Fruit fly (Drosophila melanogaster) whole organism, embryonic: ENCODE data around the gene scyl.

Source experiments
- Ada2b ChIP-seq: fragments of 200-800 bp; sonication (Bioruptor generic); IDR thresholded peaks from 2 replicates; pipeline ENCODE4 v1.3.6; 2022; ENCODE audit warnings: missing biosample characterization, missing genetic modification characterization
- B-H2 ChIP-seq: fragments of 200-800 bp; sonication (Bioruptor generic); optimal IDR thresholded peaks from 2 replicates; lab custom pipeline; 2018; ENCODE audit warnings: missing biosample characterization, mild to moderate bottlenecking, missing genetic modification characterization
- CG11085 ChIP-seq: fragments of 200-800 bp; sonication (Bioruptor generic); IDR thresholded peaks from 2 replicates; pipeline ENCODE4 v1.3.6; 2022; ENCODE audit warnings: missing biosample characterization, missing genetic modification characterization
- CG11247 ChIP-seq: fragments of 200-800 bp; sonication (Bioruptor generic); IDR thresholded peaks from 2 replicates; pipeline ENCODE4 v1.3.6; 2022; ENCODE audit warnings: missing biosample characterization, missing genetic modification characterization
- CG11723 ChIP-seq: fragments of 200-800 bp; sonication (Bioruptor generic); optimal IDR thresholded peaks from 2 replicates; lab custom pipeline; 2017; ENCODE audit warnings: missing biosample characterization, mild to moderate bottlenecking, missing genetic modification characterization
- CG12219 ChIP-seq: fragments of 200-800 bp; sonication (Bioruptor generic); optimal IDR thresholded peaks from 3 replicates; lab custom pipeline; 2018; ENCODE audit warnings: missing biosample characterization, mild to moderate bottlenecking, missing genetic modification characterization
- CG12299 ChIP-seq: fragments of 200-800 bp; sonication (Bioruptor generic); optimal IDR thresholded peaks from 2 replicates; lab custom pipeline; 2018; ENCODE audit warnings: missing biosample characterization, mild to moderate bottlenecking, missing genetic modification characterization
- CG13424 ChIP-seq: fragments of 200-800 bp; sonication (Bioruptor generic); optimal IDR thresholded peaks from 2 replicates; lab custom pipeline; 2019; ENCODE audit warnings: missing biosample characterization, mild to moderate bottlenecking, missing genetic modification characterization, moderate library complexity
- CG15073 ChIP-seq: fragments of 200-800 bp; sonication (Bioruptor generic); optimal IDR thresholded peaks from 2 replicates; lab custom pipeline; 2016; ENCODE audit warnings: missing biosample characterization, missing genetic modification characterization
- CG15601 ChIP-seq: fragments of 200-800 bp; sonication (Bioruptor generic); optimal IDR thresholded peaks from 3 replicates; lab custom pipeline; 2019; ENCODE audit warnings: missing biosample characterization, mild to moderate bottlenecking, missing genetic modification characterization, moderate library complexity
- CG1603 ChIP-seq: fragments of 200-800 bp; sonication (Bioruptor generic); optimal IDR thresholded peaks from 2 replicates; lab custom pipeline; 2019; ENCODE audit warnings: missing biosample characterization, mild to moderate bottlenecking, missing genetic modification characterization, moderate library complexity
- CG16815 ChIP-seq: fragments of 200-800 bp; sonication (Bioruptor generic); optimal IDR thresholded peaks from 3 replicates; lab custom pipeline; 2017; ENCODE audit warnings: missing biosample characterization, mild to moderate bottlenecking, missing genetic modification characterization
- CG2199 ChIP-seq: fragments of 200-800 bp; sonication (Bioruptor generic); IDR thresholded peaks from 3 replicates; pipeline ENCODE4 v1.3.6; 2022; ENCODE audit warnings: missing biosample characterization, missing genetic modification characterization
- CG3281 ChIP-seq: fragments of 200-800 bp; sonication (Bioruptor generic); optimal IDR thresholded peaks from 3 replicates; lab custom pipeline; 2017; ENCODE audit warnings: missing biosample characterization, mild to moderate bottlenecking, missing genetic modification characterization
- CG3407 ChIP-seq: fragments of 200-800 bp; sonication (Bioruptor generic); optimal IDR thresholded peaks from 2 replicates; lab custom pipeline; 2018; ENCODE audit warnings: missing biosample characterization, mild to moderate bottlenecking, missing genetic modification characterization
- CG34422 ChIP-seq: fragments of 200-800 bp; sonication (Bioruptor generic); IDR thresholded peaks from 3 replicates; pipeline ENCODE4 v1.3.6; 2022; ENCODE audit warnings: missing biosample characterization, missing genetic modification characterization
- CG4282 ChIP-seq: fragments of 200-800 bp; sonication (Bioruptor generic); optimal IDR thresholded peaks from 2 replicates; lab custom pipeline; 2016; ENCODE audit warnings: missing biosample characterization, missing genetic modification characterization
- CG6272 ChIP-seq: fragments of 200-800 bp; sonication (Bioruptor generic); IDR thresholded peaks from 2 replicates; pipeline ENCODE4 v1.3.6; 2022; ENCODE audit warnings: missing biosample characterization, missing genetic modification characterization
- CG9817 ChIP-seq: fragments of 200-800 bp; sonication (Bioruptor generic); optimal IDR thresholded peaks from 2 replicates; lab custom pipeline; 2018; ENCODE audit warnings: missing biosample characterization, mild to moderate bottlenecking, missing genetic modification characterization, moderate library complexity
- D19A ChIP-seq: fragments of 200-800 bp; optimal IDR thresholded peaks from 3 replicates; lab custom pipeline; 2019; ENCODE audit warnings: missing biosample characterization, mild to moderate bottlenecking, missing genetic modification characterization, moderate library complexity
- Dbx ChIP-seq: fragments of 200-800 bp; sonication (Bioruptor generic); IDR thresholded peaks from 3 replicates; pipeline ENCODE4 v1.3.6; 2022; ENCODE audit warnings: missing biosample characterization, missing genetic modification characterization
- Dip2 ChIP-seq: fragments of 200-800 bp; sonication (Bioruptor generic); IDR thresholded peaks from 2 replicates; pipeline ENCODE4 v1.3.6; 2022; ENCODE audit warnings: missing biosample characterization, missing genetic modification characterization
- Doc3 ChIP-seq: fragments of 200-800 bp; sonication (Bioruptor generic); IDR thresholded peaks from 3 replicates; pipeline ENCODE4 v1.3.6; 2022; ENCODE audit warnings: missing biosample characterization, missing genetic modification characterization; ENCODE audit not compliant: partially characterized antibody
- Eip74EF ChIP-seq, 2 experiments: fragments of 200-800 bp in 1 of 2; fragments of >200 bp in 1 of 2; sonication (Bioruptor generic) in 1 of 2; optimal IDR thresholded peaks; 2 replicates each; lab custom pipeline; 2017 to 2019; ENCODE audit warnings: missing biosample characterization in 2 of 2, missing genetic modification characterization in 2 of 2, mild to moderate bottlenecking in 1 of 2, moderate library complexity in 1 of 2
- HLH4C ChIP-seq: fragments of 200-800 bp; sonication (Bioruptor generic); IDR thresholded peaks from 3 replicates; pipeline ENCODE4 v1.3.6; 2022; ENCODE audit warnings: missing biosample characterization, missing genetic modification characterization; ENCODE audit not compliant: partially characterized antibody
- HLHmδ ChIP-seq: fragments of 200-800 bp; sonication (Bioruptor generic); optimal IDR thresholded peaks from 2 replicates; lab custom pipeline; 2018; ENCODE audit warnings: missing biosample characterization, mild to moderate bottlenecking, missing genetic modification characterization, moderate library complexity
- Hand ChIP-seq: fragments of 200-800 bp; sonication (Bioruptor generic); optimal IDR thresholded peaks from 2 replicates; lab custom pipeline; 2017; ENCODE audit warnings: mild to moderate bottlenecking, missing biosample characterization, missing genetic modification reagents, missing genetic modification characterization
- MBD-R2 ChIP-seq: fragments of 200-800 bp; sonication (Bioruptor generic); IDR thresholded peaks from 2 replicates; pipeline ENCODE4 v1.3.6; 2022; ENCODE audit warnings: missing biosample characterization, missing genetic modification characterization
- Meics ChIP-seq: fragments of 200-800 bp; sonication (Bioruptor generic); optimal IDR thresholded peaks from 2 replicates; lab custom pipeline; 2017; ENCODE audit warnings: missing biosample characterization, mild to moderate bottlenecking, missing genetic modification characterization
- NC2β ChIP-seq: fragments of 200-800 bp; sonication (Bioruptor generic); optimal IDR thresholded peaks from 2 replicates; lab custom pipeline; 2016; ENCODE audit warnings: missing biosample characterization, missing genetic modification characterization
- PHDP ChIP-seq: fragments of 200-800 bp; sonication (Bioruptor generic); optimal IDR thresholded peaks from 3 replicates; lab custom pipeline; 2018; ENCODE audit warnings: missing biosample characterization, mild to moderate bottlenecking, missing genetic modification characterization, moderate library complexity
- bsh ChIP-seq, 2 experiments: fragments of 200-800 bp; sonication (Bioruptor generic); optimal IDR thresholded peaks; 2 replicates each; lab custom pipeline; 2017 to 2018; ENCODE audit warnings: mild to moderate bottlenecking in 2 of 2, missing biosample characterization in 2 of 2, missing genetic modification characterization in 2 of 2, moderate library complexity in 1 of 2
- croc ChIP-seq: fragments of 200-800 bp; sonication (Bioruptor generic); conservative IDR thresholded peaks from 3 replicates; pipeline ENCODE4 v1.3.6; 2022; ENCODE audit warnings: missing biosample characterization, missing genetic modification characterization
- esg ChIP-seq: fragments of 200-800 bp; sonication (Bioruptor generic); conservative IDR thresholded peaks from 2 replicates; pipeline ENCODE4 v1.3.6; 2022; ENCODE audit warnings: missing biosample characterization, missing genetic modification characterization
- ewg ChIP-seq: fragments of 200-800 bp; sonication (Bioruptor generic); optimal IDR thresholded peaks from 3 replicates; lab custom pipeline; 2017; ENCODE audit warnings: mild to moderate bottlenecking, missing biosample characterization, missing genetic modification reagents, missing genetic modification characterization
- fd96Cb ChIP-seq: fragments of 200-800 bp; sonication (Bioruptor generic); optimal IDR thresholded peaks from 2 replicates; lab custom pipeline; 2018; ENCODE audit warnings: missing biosample characterization, mild to moderate bottlenecking, missing genetic modification characterization, moderate library complexity
- gcm ChIP-seq: fragments of 200-800 bp; sonication (Bioruptor generic); optimal IDR thresholded peaks from 2 replicates; lab custom pipeline; 2019; ENCODE audit warnings: missing biosample characterization, mild to moderate bottlenecking, missing genetic modification characterization, moderate library complexity
- jing ChIP-seq: fragments of 200-800 bp; sonication (Bioruptor generic); optimal IDR thresholded peaks from 2 replicates; lab custom pipeline; 2018; ENCODE audit warnings: missing biosample characterization, mild to moderate bottlenecking, missing genetic modification characterization
- kah ChIP-seq: fragments of 200-800 bp; sonication (Bioruptor generic); optimal IDR thresholded peaks from 2 replicates; lab custom pipeline; 2018; ENCODE audit warnings: missing biosample characterization, mild to moderate bottlenecking, missing genetic modification characterization
- pho ChIP-seq: fragments of 200-800 bp; sonication (Bioruptor generic); optimal IDR thresholded peaks from 2 replicates; lab custom pipeline; 2016; ENCODE audit warnings: missing biosample characterization, missing genetic modification characterization
- phol ChIP-seq: fragments of 200-800 bp; sonication (Bioruptor generic); optimal IDR thresholded peaks from 3 replicates; lab custom pipeline; 2018; ENCODE audit warnings: missing biosample characterization, mild to moderate bottlenecking, missing genetic modification characterization, moderate library complexity
- pnt ChIP-seq: fragments of 200-800 bp; sonication (Bioruptor generic); optimal IDR thresholded peaks from 3 replicates; lab custom pipeline; 2016; ENCODE audit warnings: missing biosample characterization, missing genetic modification characterization
- sob ChIP-seq: fragments of 200-800 bp; sonication (Bioruptor generic); IDR thresholded peaks from 2 replicates; pipeline ENCODE4 v1.3.6; 2022; ENCODE audit warnings: missing biosample characterization, missing genetic modification characterization
- usp ChIP-seq: fragments of >200 bp; optimal IDR thresholded peaks from 2 replicates; lab custom pipeline; 2017; ENCODE audit warnings: missing biosample characterization, missing genetic modification characterization
- vvl ChIP-seq: fragments of 200-800 bp; sonication (Bioruptor generic); IDR thresholded peaks from 2 replicates; pipeline ENCODE4 v1.3.6; 2022; ENCODE audit warnings: missing biosample characterization, missing genetic modification characterization
- wdn ChIP-seq: fragments of 200-800 bp; sonication (Bioruptor generic); IDR thresholded peaks from 2 replicates; pipeline ENCODE4 v1.3.6; 2022; ENCODE audit warnings: missing biosample characterization, missing genetic modification characterization
- zen ChIP-seq: fragments of 200-800 bp; sonication (Bioruptor generic); optimal IDR thresholded peaks from 3 replicates; lab custom pipeline; 2018; ENCODE audit warnings: missing biosample characterization, mild to moderate bottlenecking, missing genetic modification characterization, moderate library complexity
- zfh2 ChIP-seq: fragments of 200-800 bp; sonication (Bioruptor generic); optimal IDR thresholded peaks from 2 replicates; lab custom pipeline; 2016; ENCODE audit warnings: missing biosample characterization, missing genetic modification characterization

scyl gene

DNA sequence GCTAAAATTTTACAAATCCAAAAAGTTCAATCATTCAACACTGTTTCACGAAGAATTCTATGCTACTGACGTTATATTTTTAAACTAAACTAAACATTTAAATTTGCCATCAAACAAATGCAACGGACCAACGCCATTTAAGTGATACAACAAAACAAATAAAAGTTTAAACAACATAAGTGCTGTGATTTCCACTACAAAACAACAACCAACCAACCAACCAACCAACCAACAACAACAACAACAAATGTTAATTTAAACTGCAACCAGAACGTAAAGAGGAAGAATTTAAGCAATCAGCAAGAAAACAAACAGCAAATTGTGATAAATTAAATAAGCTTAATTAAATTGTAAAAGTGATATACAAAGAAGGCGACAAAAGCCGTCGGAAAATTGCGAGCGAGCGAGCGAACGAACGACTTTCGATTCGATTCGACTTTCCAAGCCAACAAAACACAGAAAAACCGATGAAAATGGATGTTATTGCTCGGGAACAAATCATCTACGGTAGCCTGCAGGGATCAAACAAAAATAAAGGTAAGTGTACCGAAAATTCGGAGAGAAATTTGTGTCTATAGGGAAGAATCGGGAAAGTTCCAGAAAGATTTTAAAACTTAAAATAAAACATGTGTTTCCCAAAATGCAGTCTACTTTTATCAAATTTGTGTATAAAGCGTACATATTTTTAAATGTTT, 464 bp downstream of the scyl start (continued):
- peak; percentile 64; the same call in 1 of the 3 replicates for TF ChIP-seq Dbx (GFP tag; lab: Robert Waterston, UW)
- peak; percentile 8 for TF ChIP-seq phol (tag; lab: Kevin White, UChicago)

DNA sequence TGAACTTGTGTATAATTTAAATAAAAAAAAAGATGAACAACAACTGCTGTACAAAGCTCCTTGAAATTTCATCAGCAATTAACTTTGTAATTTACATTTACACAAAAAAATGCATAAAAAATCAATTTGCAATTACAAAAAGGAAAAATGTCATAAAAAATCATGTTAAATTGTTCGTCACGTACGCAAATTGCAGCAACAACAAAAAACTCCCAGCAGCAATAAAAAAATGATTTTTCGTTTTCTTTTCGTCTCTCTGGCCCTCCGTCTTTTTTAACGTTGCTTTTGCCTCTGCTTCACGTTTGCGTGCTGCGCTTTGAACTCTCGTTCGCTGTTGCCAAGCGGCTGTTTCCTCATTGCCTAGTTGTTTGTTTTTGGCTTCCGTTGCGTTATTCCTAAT, 1.0 kb downstream of the scyl start:
- no peak for TF ChIP-seq CG1603 (tag; lab: Kevin White, UChicago)
- TF ChIP-seq CG11085 (GFP tag; lab: Robert Waterston, UW), result no peak
- no peak for TF ChIP-seq CG12219 (GFP tag; lab: Kevin White, UChicago)
- no peak for TF ChIP-seq CG3281 (GFP tag; lab: Kevin White, UChicago)
- TF ChIP-seq CG34422, result no peak
- TF ChIP-seq zfh2 (GFP tag; lab: Kevin White, UChicago), result no peak
- no peak for TF ChIP-seq Ada2b
- peak; percentile 35 for TF ChIP-seq Meics (GFP tag; lab: Kevin White, UChicago)
- TF ChIP-seq CG12299 (tag; lab: Kevin White, UChicago), result no peak
- TF ChIP-seq esg (GFP tag; lab: Robert Waterston, UW), result no peak
- TF ChIP-seq kah (GFP tag; lab: Kevin White, UChicago), result no peak
- TF ChIP-seq gcm (GFP tag; lab: Kevin White, UChicago), result no peak
- TF ChIP-seq Hand (GFP tag; lab: Kevin White, UChicago), result peak; percentile 4
- no peak for TF ChIP-seq CG4282 (GFP tag; lab: Kevin White, UChicago)
- TF ChIP-seq B-H2 (GFP tag; lab: Kevin White, UChicago), result no peak
- no peak for TF ChIP-seq CG9817 (tag; lab: Kevin White, UChicago)
- no peak for TF ChIP-seq fd96Cb
- no peak for TF ChIP-seq CG13424 (tag; lab: Kevin White, UChicago)
- TF ChIP-seq CG16815 (GFP tag; lab: Kevin White, UChicago), result no peak
- no peak for TF ChIP-seq HLH4C
- TF ChIP-seq wdn (GFP tag; lab: Robert Waterston, UW), result peak; percentile 23; the same call in 1 of the 2 replicates
- TF ChIP-seq vvl, result peak; percentile 9; the same call in 1 of the 2 replicates
- no peak for TF ChIP-seq MBD-R2
- no peak for TF ChIP-seq zen (tag; lab: Kevin White, UChicago)
- TF ChIP-seq D19A (tag; lab: Kevin White, UChicago), result no peak
- no peak for TF ChIP-seq PHDP (tag; lab: Kevin White, UChicago)
- TF ChIP-seq HLHmδ (GFP tag; lab: Kevin White, UChicago), result no peak
- TF ChIP-seq jing (GFP tag; lab: Kevin White, UChicago), result no peak
- TF ChIP-seq CG6272 (GFP tag; lab: Robert Waterston, UW), result no peak
- no peak for TF ChIP-seq pnt (GFP tag; lab: Kevin White, UChicago)
- TF ChIP-seq bsh (GFP tag; optimal IDR thresholded peaks at IDR 0.05; lab: Kevin White, UChicago), result no peak
- no peak for TF ChIP-seq CG3407
- no peak for TF ChIP-seq CG11247 (GFP tag; lab: Robert Waterston, UW)
- TF ChIP-seq pho (GFP tag; lab: Kevin White, UChicago), result no peak
- no peak for TF ChIP-seq Dip2 (GFP tag; lab: Robert Waterston, UW)
- no peak for TF ChIP-seq Doc3 (GFP tag; lab: Robert Waterston, UW)
- no peak for TF ChIP-seq CG11723
- TF ChIP-seq CG15601 (tag; lab: Kevin White, UChicago), result no peak
- no peak for TF ChIP-seq sob (GFP tag; lab: Robert Waterston, UW)
- no peak for TF ChIP-seq CG2199 (GFP tag; lab: Robert Waterston, UW)
- peak in 1 of 2 experiments; percentile 24 for TF ChIP-seq Eip74EF (GFP tag; optimal IDR thresholded peaks at IDR 0.05; lab: Kevin White, UChicago)
- no peak for TF ChIP-seq usp (GFP tag; lab: Kevin White, UChicago)
- TF ChIP-seq ewg (GFP tag; lab: Kevin White, UChicago), result no peak
- no peak for TF ChIP-seq CG15073 (GFP tag; lab: Kevin White, UChicago)
- no peak for TF ChIP-seq croc
- TF ChIP-seq NC2β, result no peak
